Worm (Caenorhabditis elegans): ENCODE data around the gene ttbk-8.2.

DNA sequence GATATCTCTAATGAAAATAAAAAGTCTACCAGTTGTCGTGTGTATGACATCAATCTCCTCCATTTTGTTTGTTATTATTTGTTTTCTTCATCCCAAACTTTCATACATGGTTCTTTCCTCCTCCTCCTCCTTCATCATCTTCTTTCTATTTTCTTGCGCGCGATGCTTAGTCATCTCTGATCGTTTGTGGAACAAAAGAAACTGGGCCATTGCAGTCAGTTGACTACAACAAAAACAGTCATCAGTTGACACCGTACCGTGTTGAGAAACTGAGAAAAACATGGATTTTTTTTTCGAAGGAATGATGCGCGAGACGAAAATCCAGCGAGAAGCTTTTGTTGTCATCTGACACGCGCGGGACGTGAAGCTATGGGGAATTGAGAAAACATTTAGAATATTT lies 26.5 kb upstream of the ttbk-8.2 start:
- no peak for TF ChIP-seq somi-1 (GFP tag; optimal IDR thresholded peaks at IDR 0.05)
- no peak for TF ChIP-seq sptf-2 (GFP tag; optimal IDR thresholded peaks at IDR 0.05)
- TF ChIP-seq lsy-27 (tag; optimal IDR thresholded peaks at IDR 0.05; ENCODE audit: borderline replicate concordance, insufficient read depth), result no peak
- no peak for TF ChIP-seq repo-1 (tag; optimal IDR thresholded peaks at IDR 0.05)
- no peak for TF ChIP-seq hsf-1 (GFP tag; IDR thresholded peaks at IDR 0.05)
- no peak for TF ChIP-seq pha-4 (tag; optimal IDR thresholded peaks at IDR 0.05)
- no peak for TF ChIP-seq tbx-9 (tag; optimal IDR thresholded peaks at IDR 0.05; ENCODE audit: borderline replicate concordance)
- TF ChIP-seq attf-3 (GFP tag; conservative IDR thresholded peaks at IDR 0.05), result no peak
- no peak for TF ChIP-seq ama-1 (optimal IDR thresholded peaks at IDR 0.05)
- no peak for TF ChIP-seq ama-1 (GFP tag; optimal IDR thresholded peaks at IDR 0.05)
- no peak for TF ChIP-seq fkh-3 (tag; optimal IDR thresholded peaks at IDR 0.05)
- TF ChIP-seq nfya-1 (tag; optimal IDR thresholded peaks at IDR 0.05; ENCODE audit: borderline replicate concordance, insufficient read depth), result no peak
- no peak for TF ChIP-seq lin-35 (GFP tag; optimal IDR thresholded peaks at IDR 0.05)
